Comparison of ENCODE assay signal across 7 worm cellular contexts in the genomic region with DNA sequence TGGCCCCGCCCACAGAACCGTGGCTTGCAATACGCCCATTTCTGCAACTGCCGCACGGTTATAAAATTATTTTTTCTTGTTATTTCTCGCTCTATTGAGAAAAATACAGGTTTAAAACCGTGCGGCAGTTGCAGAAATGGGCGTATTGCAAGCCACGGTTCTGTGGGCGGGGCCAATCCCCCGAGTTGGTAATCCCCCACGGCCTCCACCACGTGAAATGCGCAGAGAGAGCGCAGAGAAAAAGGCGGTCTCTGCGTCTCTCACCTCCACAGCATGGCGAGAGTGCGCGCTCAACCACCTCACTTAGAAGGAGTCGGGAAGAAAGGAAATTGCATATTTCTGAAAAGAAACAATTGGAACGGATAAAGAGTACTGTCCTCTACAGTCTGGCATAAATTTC.
TF ChIP-seq lines count a peak whose summit lies in the region.
"Not testable (repeated sequence)": the region's sequence is repeated elsewhere in the genome, so short reads cannot be mapped to it uniquely, and the experiment has no call there.

No protein-coding gene starts in this region.

TF ChIP-seq in whole organism, L1 larva, 84 proteins besides CTCF, POLR2A, EP300 and RAD21:
- TF ChIP-seq ceh-88 (GFP tag; IDR thresholded peaks at IDR 0.05; lab: Robert Waterston, UW) (peak; percentile 68), grh-1 (GFP tag; IDR thresholded peaks at IDR 0.05; lab: Robert Waterston, UW) (peak; percentile 93), nhr-47 (tag; optimal IDR thresholded peaks at IDR 0.05; lab: Kevin White, UChicago) (peak; percentile 48), isw-1 (GFP tag; IDR thresholded peaks at IDR 0.05; lab: Robert Waterston, UW) (peak; percentile 80), efl-1 (optimal IDR thresholded peaks at IDR 0.05; lab: Kevin White, UChicago) (peak in 1 of 2 experiments; percentile 4), efl-1 (GFP tag; optimal IDR thresholded peaks at IDR 0.05 in 1 of 2; lab: Kevin White, UChicago) (peak in 1 of 2 experiments; percentile 53), nhr-19 (GFP tag; conservative IDR thresholded peaks at IDR 0.05; lab: Robert Waterston, UW) (peak; percentile 93), mab-9 (GFP tag; IDR thresholded peaks at IDR 0.05; lab: Robert Waterston, UW) (peak; percentile 90), rnt-1 (tag; optimal IDR thresholded peaks at IDR 0.05; lab: Kevin White, UChicago) (peak; percentile 59), nhr-71 (tag; optimal IDR thresholded peaks at IDR 0.05; lab: Kevin White, UChicago) (peak; percentile 45), unc-98 (GFP tag; IDR thresholded peaks at IDR 0.05; lab: Robert Waterston, UW) (peak; percentile 75), tbx-2 (tag; optimal IDR thresholded peaks at IDR 0.05; lab: Kevin White, UChicago) (peak; percentile 10)

TF ChIP-seq in whole organism, L2 larva, 48 proteins besides CTCF, POLR2A, EP300 and RAD21:
- peak; percentile 33 for TF ChIP-seq sma-9 (GFP tag; optimal IDR thresholded peaks at IDR 0.05; lab: Kevin White, UChicago)
- not testable (repeated sequence) for TF ChIP-seq sma-9 (tag; optimal IDR thresholded peaks at IDR 0.05; lab: Kevin White, UChicago)

TF ChIP-seq in whole organism, L4 larva, 104 proteins besides CTCF, POLR2A, EP300 and RAD21 (continues in another document):
- peak; percentile 77 for TF ChIP-seq madf-9 (GFP tag; conservative IDR thresholded peaks at IDR 0.05; lab: Robert Waterston, UW)
- TF ChIP-seq tra-1 (GFP tag; IDR thresholded peaks at IDR 0.05; lab: Robert Waterston, UW), result peak; percentile 92
- peak; percentile 82 for TF ChIP-seq zfp-3 (GFP tag; conservative IDR thresholded peaks at IDR 0.05; lab: Robert Waterston, UW)
- TF ChIP-seq hmg-1.1 (GFP tag; IDR thresholded peaks at IDR 0.05; lab: Robert Waterston, UW), result peak; percentile 97
- peak; percentile 57; the same call in 1 of the 2 replicates for TF ChIP-seq Y48G9A.11 (GFP tag; IDR thresholded peaks at IDR 0.05; lab: Robert Waterston, UW)
- peak; percentile 81 for TF ChIP-seq lin-29 (GFP tag; IDR thresholded peaks at IDR 0.05; lab: Robert Waterston, UW)
- TF ChIP-seq ceh-20 (GFP tag; IDR thresholded peaks at IDR 0.05; lab: Robert Waterston, UW), result peak; percentile 91
- TF ChIP-seq snpc-1.2 (GFP tag; IDR thresholded peaks at IDR 0.05; lab: Robert Waterston, UW), result 0 out of 2 replicates have a peak, but pooled peaks have one; percentile 30
- peak; percentile 60; the same call in 1 of the 2 replicates for TF ChIP-seq lin-1 (GFP tag; IDR thresholded peaks at IDR 0.05; lab: Robert Waterston, UW)
- TF ChIP-seq rbr-2 (tag; optimal IDR thresholded peaks at IDR 0.05; lab: Kevin White, UChicago), result peak; percentile 25
- TF ChIP-seq dmd-8 (GFP tag; IDR thresholded peaks at IDR 0.05; lab: Robert Waterston, UW), result 0 out of 2 replicates have a peak, but pooled peaks have one; percentile 59
- peak; percentile 46; the same call in 1 of the 2 replicates for TF ChIP-seq ZK337.2 (GFP tag; IDR thresholded peaks at IDR 0.05; lab: Robert Waterston, UW)

TF ChIP-seq in whole organism, early embryonic, 17 proteins besides CTCF, POLR2A, EP300 and RAD21:
- peak; percentile 42; the same call in 1 of the 2 replicates for TF ChIP-seq pes-1 (GFP tag; IDR thresholded peaks at IDR 0.05; lab: Robert Waterston, UW)
- TF ChIP-seq scrt-1 (GFP tag; IDR thresholded peaks at IDR 0.05; lab: Robert Waterston, UW), result peak; percentile 88
- TF ChIP-seq sea-1 (GFP tag; conservative IDR thresholded peaks at IDR 0.05; lab: Robert Waterston, UW), result peak; percentile 69; the same call in 1 of the 2 replicates

TF ChIP-seq in whole organism, late embryonic, 69 proteins besides CTCF, POLR2A, EP300 and RAD21:
- TF ChIP-seq ceh-45 (GFP tag; IDR thresholded peaks at IDR 0.05; lab: Robert Waterston, UW) (0 out of 2 replicates have a peak, but pooled peaks have one; percentile 17), unc-3 (GFP tag; conservative IDR thresholded peaks at IDR 0.05; lab: Robert Waterston, UW) (0 out of 2 replicates have a peak, but pooled peaks have one; percentile 10)
- not testable (repeated sequence) for TF ChIP-seq unc-3 (tag; optimal IDR thresholded peaks at IDR 0.05; lab: Kevin White, UChicago)

TF ChIP-seq in whole organism, midembryonic, 9 proteins besides CTCF, POLR2A, EP300 and RAD21:
- peak; percentile 72 for TF ChIP-seq klf-2 (GFP tag; conservative IDR thresholded peaks at IDR 0.05; lab: Robert Waterston, UW)
- peak; percentile 78 for TF ChIP-seq ztf-23 (GFP tag; IDR thresholded peaks at IDR 0.05; lab: Robert Waterston, UW)
- TF ChIP-seq flt-1 (GFP tag; IDR thresholded peaks at IDR 0.05; lab: Robert Waterston, UW), result peak; percentile 80
- 0 out of 2 replicates have a peak, but pooled peaks have one; percentile 49 for TF ChIP-seq tab-1 (GFP tag; IDR thresholded peaks at IDR 0.05; lab: Robert Waterston, UW)

TF ChIP-seq in whole organism, young adult, 124 proteins besides CTCF, POLR2A, EP300 and RAD21:
- TF ChIP-seq aptf-2 (GFP tag; conservative IDR thresholded peaks at IDR 0.05; lab: Robert Waterston, UW), result peak; percentile 76
- peak; percentile 93 for TF ChIP-seq ceh-100 (GFP tag; IDR thresholded peaks at IDR 0.05; lab: Robert Waterston, UW)
- TF ChIP-seq attf-6 (GFP tag; IDR thresholded peaks at IDR 0.05; lab: Robert Waterston, UW), result peak; percentile 15; the same call in 1 of the 2 replicates
- TF ChIP-seq dox-1 (GFP tag; IDR thresholded peaks at IDR 0.05; lab: Robert Waterston, UW), result peak; percentile 95
- peak; percentile 64 for TF ChIP-seq C17E4.6 (GFP tag; IDR thresholded peaks at IDR 0.05; lab: Robert Waterston, UW)
- peak; percentile 95 for TF ChIP-seq pbrm-1 (GFP tag; IDR thresholded peaks at IDR 0.05; lab: Robert Waterston, UW)
- TF ChIP-seq Y53G8AR.9 (GFP tag; conservative IDR thresholded peaks at IDR 0.05; lab: Robert Waterston, UW), result peak; percentile 77
- TF ChIP-seq ekl-4 (GFP tag; IDR thresholded peaks at IDR 0.05; lab: Robert Waterston, UW), result peak; percentile 86
- TF ChIP-seq ceh-58 (GFP tag; IDR thresholded peaks at IDR 0.05; lab: Robert Waterston, UW), result 0 out of 2 replicates have a peak, but pooled peaks have one; percentile 27
- TF ChIP-seq egrh-3 (GFP tag; IDR thresholded peaks at IDR 0.05; lab: Robert Waterston, UW), result peak; percentile 87
- TF ChIP-seq C06A6.2 (GFP tag; conservative IDR thresholded peaks at IDR 0.05; lab: Robert Waterston, UW), result peak; percentile 91
- peak; percentile 75 for TF ChIP-seq madf-6 (GFP tag; IDR thresholded peaks at IDR 0.05; lab: Robert Waterston, UW)
- 0 out of 2 replicates have a peak, but pooled peaks have one; percentile 51 for TF ChIP-seq ztf-25 (GFP tag; IDR thresholded peaks at IDR 0.05; lab: Robert Waterston, UW)
- peak; percentile 66; the same call in 1 of the 2 replicates for TF ChIP-seq lin-26 (GFP tag; IDR thresholded peaks at IDR 0.05; lab: Robert Waterston, UW)
- TF ChIP-seq hmg-1.2 (GFP tag; IDR thresholded peaks at IDR 0.05; lab: Robert Waterston, UW), result peak; percentile 96
- TF ChIP-seq mcd-1 (GFP tag; IDR thresholded peaks at IDR 0.05; lab: Robert Waterston, UW), result peak; percentile 95
- peak; percentile 78 for TF ChIP-seq ztf-18 (tag; optimal IDR thresholded peaks at IDR 0.05; lab: Kevin White, UChicago)
- TF ChIP-seq nfyb-1 (GFP tag; IDR thresholded peaks at IDR 0.05; lab: Robert Waterston, UW), result peak; percentile 93
- TF ChIP-seq egl-44 (GFP tag; IDR thresholded peaks at IDR 0.05; lab: Robert Waterston, UW), result peak; percentile 51; the same call in 1 of the 2 replicates
- peak; percentile 92 for TF ChIP-seq K11D2.4 (GFP tag; IDR thresholded peaks at IDR 0.05; lab: Robert Waterston, UW)
- TF ChIP-seq D2030.7 (GFP tag; IDR thresholded peaks at IDR 0.05; lab: Robert Waterston, UW), result peak; percentile 78
- TF ChIP-seq Y67H2A.10 (GFP tag; conservative IDR thresholded peaks at IDR 0.05; lab: Robert Waterston, UW), result 0 out of 2 replicates have a peak, but pooled peaks have one; percentile 38
- peak; percentile 60 for TF ChIP-seq madf-8 (GFP tag; conservative IDR thresholded peaks at IDR 0.05; lab: Robert Waterston, UW)
- peak; percentile 82 for TF ChIP-seq let-526 (GFP tag; IDR thresholded peaks at IDR 0.05; lab: Robert Waterston, UW)
- TF ChIP-seq lir-1 (GFP tag; conservative IDR thresholded peaks at IDR 0.05; lab: Robert Waterston, UW), result peak; percentile 41; the same call in 1 of the 2 replicates
- TF ChIP-seq cebp-2 (GFP tag; IDR thresholded peaks at IDR 0.05; lab: Robert Waterston, UW), result 0 out of 2 replicates have a peak, but pooled peaks have one; percentile 66
- TF ChIP-seq egl-18 (GFP tag; IDR thresholded peaks at IDR 0.05; lab: Robert Waterston, UW), result peak; percentile 83
- TF ChIP-seq rcor-1 (GFP tag; IDR thresholded peaks at IDR 0.05; lab: Robert Waterston, UW), result peak; percentile 86
- peak; percentile 79 for TF ChIP-seq ceh-91 (GFP tag; IDR thresholded peaks at IDR 0.05; lab: Robert Waterston, UW)
- TF ChIP-seq F33H1.4 (GFP tag; IDR thresholded peaks at IDR 0.05; lab: Robert Waterston, UW), result peak; percentile 70
- peak; percentile 25; the same call in 1 of the 2 replicates for TF ChIP-seq hsf-1 (GFP tag; IDR thresholded peaks at IDR 0.05; lab: Robert Waterston, UW)
- peak; percentile 71; the same call in 1 of the 2 replicates for TF ChIP-seq bed-2 (GFP tag; IDR thresholded peaks at IDR 0.05; lab: Robert Waterston, UW)
- TF ChIP-seq sea-2 (GFP tag; IDR thresholded peaks at IDR 0.05; lab: Robert Waterston, UW), result peak; percentile 82; the same call in 1 of the 2 replicates
- peak; percentile 81; the same call in 1 of the 2 replicates for TF ChIP-seq hmg-20 (GFP tag; IDR thresholded peaks at IDR 0.05; lab: Robert Waterston, UW)
- TF ChIP-seq cebp-1 (GFP tag; IDR thresholded peaks at IDR 0.05; lab: Robert Waterston, UW), result peak; percentile 66; the same call in 1 of the 2 replicates
- TF ChIP-seq cebp-1 (tag; optimal IDR thresholded peaks at IDR 0.05; lab: Kevin White, UChicago), result not testable (repeated sequence)
- TF ChIP-seq ztf-28 (GFP tag; IDR thresholded peaks at IDR 0.05; lab: Robert Waterston, UW), result peak; percentile 83
- TF ChIP-seq attf-3 (GFP tag; conservative IDR thresholded peaks at IDR 0.05; lab: Robert Waterston, UW), result peak; percentile 68
